Worm (Caenorhabditis elegans) whole organism, young adult: Measurements from ENCODE around the gene C16D9.9.
A peak's percentile ranks its signal among the peaks of the same experiment; 100 is the strongest.

Experiments
- B0035.1 ChIP-seq: sonication (generic microtip); optimal IDR thresholded peaks from 2 replicates; lab custom pipeline; 2016; ENCODE audit warnings: missing genetic modification characterization, mild to moderate bottlenecking, missing compliant biosample characterization, missing genotype, missing genetic modification reagents
- C06A6.2 ChIP-seq: fragments of 200-800 bp; sonication (Bioruptor generic); conservative IDR thresholded peaks from 2 replicates; pipeline ENCODE4 v1.3.6; 2022; ENCODE audit warnings: missing genetic modification characterization, missing compliant biosample characterization
- F10E7.11 ChIP-seq: sonication (generic microtip); optimal IDR thresholded peaks from 2 replicates; lab custom pipeline; 2017; ENCODE audit warnings: mild to moderate bottlenecking, missing genetic modification characterization, moderate library complexity, missing compliant biosample characterization
- F22D6.2 ChIP-seq: sonication (generic microtip); optimal IDR thresholded peaks from 2 replicates; lab custom pipeline; 2016; ENCODE audit warnings: mild to moderate bottlenecking, missing genetic modification characterization, missing compliant biosample characterization
- F49E8.2 ChIP-seq: sonication (generic microtip); optimal IDR thresholded peaks from 3 replicates; lab custom pipeline; 2017; ENCODE audit warnings: missing genetic modification characterization, mild to moderate bottlenecking, missing compliant biosample characterization, antibody characterized with exemption, moderate library complexity; ENCODE audit not compliant: insufficient read depth
- F55B11.4 ChIP-seq: sonication (generic microtip); optimal IDR thresholded peaks from 2 replicates; lab custom pipeline; 2016; ENCODE audit warnings: missing compliant biosample characterization, missing genetic modification characterization, borderline replicate concordance; ENCODE audit not compliant: insufficient read depth
- F57A8.1 ChIP-seq: fragments of 200-800 bp; sonication (Bioruptor generic); optimal IDR thresholded peaks from 2 replicates; lab custom pipeline; 2018; ENCODE audit warnings: mild to moderate bottlenecking, missing genetic modification characterization, moderate library complexity, missing compliant biosample characterization
- T26A5.8 ChIP-seq: sonication (generic microtip); optimal IDR thresholded peaks from 2 replicates; lab custom pipeline; 2016; ENCODE audit warnings: missing genetic modification characterization, missing compliant biosample characterization
- Y53F4B.3 ChIP-seq: fragments of 200-800 bp; sonication (Bioruptor generic); IDR thresholded peaks from 2 replicates; pipeline ENCODE4 v1.3.6; 2022; ENCODE audit warnings: missing genetic modification reagents, missing genetic modification characterization, missing compliant biosample characterization
- Y53G8AR.9 ChIP-seq: fragments of 200-800 bp; sonication (Bioruptor generic); conservative IDR thresholded peaks from 2 replicates; pipeline ENCODE4 v1.3.6; 2022; ENCODE audit warnings: missing genetic modification reagents, missing genetic modification characterization, missing compliant biosample characterization
- Y56A3A.18 ChIP-seq: fragments of 200-800 bp; sonication (Bioruptor generic); IDR thresholded peaks from 2 replicates; pipeline ENCODE4 v1.3.6; 2022; ENCODE audit warnings: missing genetic modification reagents, missing genetic modification characterization, missing compliant biosample characterization
- Y67H2A.10 ChIP-seq: fragments of 200-800 bp; sonication (Bioruptor generic); conservative IDR thresholded peaks from 2 replicates; pipeline ENCODE4 v1.3.6; 2022; ENCODE audit warnings: missing genetic modification reagents, missing genetic modification characterization, missing compliant biosample characterization
- akir-1 ChIP-seq: fragments of 200-800 bp; sonication (Bioruptor generic); optimal IDR thresholded peaks from 2 replicates; lab custom pipeline; 2018; ENCODE audit warnings: mild to moderate bottlenecking, missing genetic modification characterization, moderate library complexity, missing compliant biosample characterization
- attf-5 ChIP-seq: fragments of 200-800 bp; sonication (Bioruptor generic); optimal IDR thresholded peaks from 2 replicates; lab custom pipeline; 2018; ENCODE audit warnings: mild to moderate bottlenecking, missing genetic modification characterization, missing compliant biosample characterization
- attf-6 ChIP-seq: fragments of 200-800 bp; sonication (Bioruptor generic); IDR thresholded peaks from 2 replicates; pipeline ENCODE4 v1.3.6; 2022; ENCODE audit warnings: missing genetic modification reagents, missing genetic modification characterization, missing compliant biosample characterization
- ccch-3 ChIP-seq: fragments of 200-800 bp; sonication (Bioruptor generic); optimal IDR thresholded peaks from 2 replicates; lab custom pipeline; 2018; ENCODE audit warnings: mild to moderate bottlenecking, missing genetic modification characterization, missing compliant biosample characterization
- cebp-1 ChIP-seq, 2 experiments: fragments of 200-800 bp in 1 of 2; sonication (Bioruptor generic) in 1 of 2; sonication (generic microtip) in 1 of 2; IDR thresholded peaks in 1 of 2; optimal IDR thresholded peaks in 1 of 2; 2 replicates each; pipeline versions ENCODE4 v1.3.6 to Lab custom; 2017 to 2022; ENCODE audit warnings: missing compliant biosample characterization in 2 of 2, missing genetic modification characterization in 2 of 2, mild to moderate bottlenecking in 1 of 2, missing genetic modification reagents in 1 of 2, moderate library complexity in 1 of 2
- ceh-100 ChIP-seq: fragments of 200-800 bp; sonication (Bioruptor generic); IDR thresholded peaks from 2 replicates; pipeline ENCODE4 v1.3.6; 2022; ENCODE audit warnings: missing genetic modification reagents, missing genetic modification characterization, missing compliant biosample characterization
- ceh-58 ChIP-seq: fragments of 200-800 bp; sonication (Bioruptor generic); IDR thresholded peaks from 2 replicates; pipeline ENCODE4 v1.3.6; 2022; ENCODE audit warnings: missing genetic modification characterization, missing compliant biosample characterization
- ceh-79 ChIP-seq: sonication (generic microtip); optimal IDR thresholded peaks from 2 replicates; lab custom pipeline; 2017; ENCODE audit warnings: mild to moderate bottlenecking, missing genetic modification characterization, missing compliant biosample characterization
- chd-7 ChIP-seq: sonication (generic microtip); optimal IDR thresholded peaks from 2 replicates; lab custom pipeline; 2016; ENCODE audit warnings: mild to moderate bottlenecking, missing genetic modification characterization, moderate library complexity, missing compliant biosample characterization
- dpl-1 ChIP-seq: fragments of 150-350 bp; optimal IDR thresholded peaks from 2 replicates; lab custom pipeline; 2014; ENCODE audit warnings: missing biosample characterization, missing genetic modification reagents, missing genetic modification characterization
- ekl-4 ChIP-seq: fragments of 200-800 bp; sonication (Bioruptor generic); IDR thresholded peaks from 2 replicates; pipeline ENCODE4 v1.3.6; 2022; ENCODE audit warnings: missing genetic modification reagents, missing genetic modification characterization, missing compliant biosample characterization
- ets-4 ChIP-seq: fragments of 200-800 bp; sonication (Bioruptor generic); optimal IDR thresholded peaks from 2 replicates; lab custom pipeline; 2018; ENCODE audit warnings: mild to moderate bottlenecking, missing genetic modification characterization, missing compliant biosample characterization
- gei-17 ChIP-seq: fragments of 200-800 bp; sonication (Bioruptor generic); optimal IDR thresholded peaks from 2 replicates; lab custom pipeline; 2018; ENCODE audit warnings: mild to moderate bottlenecking, missing genetic modification characterization, missing compliant biosample characterization
- him-1 ChIP-seq: sonication (generic microtip); optimal IDR thresholded peaks from 2 replicates; lab custom pipeline; 2016; ENCODE audit warnings: missing genotype, missing genetic modification reagents, missing genetic modification characterization, missing compliant biosample characterization
- hlh-12 ChIP-seq: sonication (generic microtip); optimal IDR thresholded peaks from 2 replicates; lab custom pipeline; 2016; ENCODE audit warnings: missing genetic modification characterization, missing compliant biosample characterization
- hmg-20 ChIP-seq: fragments of 200-800 bp; sonication (Bioruptor generic); IDR thresholded peaks from 2 replicates; pipeline ENCODE4 v1.3.6; 2022; ENCODE audit warnings: missing genetic modification reagents, missing genetic modification characterization, missing compliant biosample characterization
- hsf-1 ChIP-seq: fragments of 200-800 bp; sonication (Bioruptor generic); IDR thresholded peaks from 2 replicates; pipeline ENCODE4 v1.3.6; 2022; ENCODE audit warnings: missing genetic modification reagents, missing genetic modification characterization, missing compliant biosample characterization
- lin-40 ChIP-seq: sonication (generic microtip); optimal IDR thresholded peaks from 2 replicates; lab custom pipeline; 2016; ENCODE audit warnings: missing genetic modification characterization, mild to moderate bottlenecking, missing compliant biosample characterization, missing genotype, missing genetic modification reagents
- lsy-27 ChIP-seq: sonication (generic microtip); optimal IDR thresholded peaks from 2 replicates; lab custom pipeline; 2017; ENCODE audit warnings: missing genetic modification characterization, mild to moderate bottlenecking, missing compliant biosample characterization, antibody characterized with exemption, missing genotype, borderline replicate concordance; ENCODE audit not compliant: insufficient read depth
- madf-3 ChIP-seq: fragments of 200-800 bp; sonication (Bioruptor generic); IDR thresholded peaks from 2 replicates; pipeline ENCODE4 v1.3.6; 2022; ENCODE audit warnings: missing genetic modification reagents, missing genetic modification characterization, missing compliant biosample characterization
- madf-6 ChIP-seq: fragments of 200-800 bp; sonication (Bioruptor generic); IDR thresholded peaks from 2 replicates; pipeline ENCODE4 v1.3.6; 2022; ENCODE audit warnings: missing genetic modification reagents, missing genetic modification characterization, missing compliant biosample characterization
- madf-8 ChIP-seq: fragments of 200-800 bp; sonication (Bioruptor generic); conservative IDR thresholded peaks from 2 replicates; pipeline ENCODE4 v1.3.6; 2022; ENCODE audit warnings: missing genetic modification reagents, missing genetic modification characterization, missing compliant biosample characterization
- mel-28 ChIP-seq: sonication (generic microtip); optimal IDR thresholded peaks from 2 replicates; lab custom pipeline; 2016; ENCODE audit warnings: borderline replicate concordance, mild to moderate bottlenecking, missing genetic modification characterization, missing compliant biosample characterization
- mes-4 ChIP-seq: sonication (generic microtip); optimal IDR thresholded peaks from 2 replicates; lab custom pipeline; 2016; ENCODE audit warnings: missing genotype, missing genetic modification characterization, missing compliant biosample characterization
- nfya-2 ChIP-seq: fragments of 200-800 bp; sonication (Bioruptor generic); IDR thresholded peaks from 2 replicates; pipeline ENCODE4 v1.3.6; 2022; ENCODE audit warnings: missing genetic modification reagents, missing genetic modification characterization, missing compliant biosample characterization
- nfyb-1 ChIP-seq: fragments of 200-800 bp; sonication (Bioruptor generic); IDR thresholded peaks from 2 replicates; pipeline ENCODE4 v1.3.6; 2022; ENCODE audit warnings: missing genetic modification reagents, missing genetic modification characterization, missing compliant biosample characterization
- nhr-90 ChIP-seq: sonication (generic microtip); optimal IDR thresholded peaks from 2 replicates; lab custom pipeline; 2016; ENCODE audit warnings: missing genotype, mild to moderate bottlenecking, missing genetic modification characterization, missing compliant biosample characterization
- pbrm-1 ChIP-seq: fragments of 200-800 bp; sonication (Bioruptor generic); IDR thresholded peaks from 2 replicates; pipeline ENCODE4 v1.3.6; 2022; ENCODE audit warnings: missing genetic modification reagents, missing genetic modification characterization, missing compliant biosample characterization
- sdz-38 ChIP-seq: sonication (generic microtip); optimal IDR thresholded peaks from 2 replicates; lab custom pipeline; 2016; ENCODE audit warnings: missing genotype, missing genetic modification characterization, missing compliant biosample characterization
- snpc-1.1 ChIP-seq: sonication (generic microtip); optimal IDR thresholded peaks from 2 replicates; lab custom pipeline; 2017; ENCODE audit warnings: missing genetic modification characterization, mild to moderate bottlenecking, missing compliant biosample characterization, antibody characterized with exemption, moderate library complexity, missing genotype, missing genetic modification reagents; ENCODE audit not compliant: insufficient read depth
- sptf-2 ChIP-seq: fragments of 200-800 bp; sonication (Bioruptor generic); optimal IDR thresholded peaks from 2 replicates; lab custom pipeline; 2018; ENCODE audit warnings: mild to moderate bottlenecking, missing genetic modification characterization, missing compliant biosample characterization
- tbx-9 ChIP-seq: sonication (generic microtip); optimal IDR thresholded peaks from 2 replicates; lab custom pipeline; 2016; ENCODE audit warnings: borderline replicate concordance, missing genetic modification characterization, inconsistent platforms, missing compliant biosample characterization
- unc-130 ChIP-seq: sonication (generic microtip); optimal IDR thresholded peaks from 2 replicates; lab custom pipeline; 2016; ENCODE audit warnings: missing genetic modification reagents, missing genetic modification characterization, missing compliant biosample characterization
- unc-62 ChIP-seq: fragments of 150-350 bp; optimal IDR thresholded peaks from 2 replicates; lab custom pipeline; 2014; ENCODE audit warnings: missing biosample characterization, missing genetic modification reagents, missing genetic modification characterization
- zfh-2 ChIP-seq: fragments of 200-800 bp; sonication (Bioruptor generic); conservative IDR thresholded peaks from 2 replicates; pipeline ENCODE4 v1.3.6; 2022; ENCODE audit warnings: missing genetic modification reagents, missing genetic modification characterization, missing compliant biosample characterization
- ztf-3 ChIP-seq: fragments of 200-800 bp; sonication (Bioruptor generic); optimal IDR thresholded peaks from 2 replicates; lab custom pipeline; 2018; ENCODE audit warnings: mild to moderate bottlenecking, missing genetic modification characterization, missing compliant biosample characterization

C16D9.9 gene

DNA sequence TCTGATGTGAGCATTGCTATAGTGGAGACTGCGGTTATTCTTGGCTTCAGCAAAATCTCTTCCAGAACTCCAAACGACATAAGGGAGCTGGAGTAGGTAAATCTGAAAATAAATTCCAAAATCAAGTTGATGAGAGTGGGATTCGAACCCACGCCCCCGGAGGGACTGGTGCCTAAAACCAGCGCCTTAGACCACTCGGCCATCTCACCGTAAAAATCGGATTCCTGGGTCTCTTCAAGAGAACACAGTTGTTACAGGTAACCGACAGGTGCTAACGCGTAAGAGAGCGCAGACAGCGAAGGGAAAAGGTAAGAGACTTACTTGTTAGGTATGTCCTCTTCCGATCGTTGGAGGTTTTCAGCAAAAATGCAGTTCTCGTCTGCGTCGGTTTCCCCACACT is 28.7 kb upstream of the C16D9.9 start (continued):
- TF ChIP-seq pbrm-1 (GFP tag; lab: Robert Waterston, UW) (peak; percentile 78; the same call in 1 of the 2 replicates), tbx-9 (tag; lab: Kevin White, UChicago) (no peak), ceh-100 (GFP tag; lab: Robert Waterston, UW) (0 out of 2 replicates have a peak, but pooled peaks have one; percentile 42), T26A5.8 (tag; lab: Kevin White, UChicago) (no peak), cebp-1 (GFP tag; IDR thresholded peaks at IDR 0.05; lab: Robert Waterston, UW) (no peak), cebp-1 (tag; optimal IDR thresholded peaks at IDR 0.05; lab: Kevin White, UChicago) (no peak), hsf-1 (GFP tag; lab: Robert Waterston, UW) (no peak), mel-28 (tag; lab: Kevin White, UChicago) (no peak), Y53F4B.3 (GFP tag; lab: Robert Waterston, UW) (no peak), snpc-1.1 (peak; percentile 14), F49E8.2 (tag; lab: Kevin White, UChicago) (no peak), C06A6.2 (GFP tag; lab: Robert Waterston, UW) (no peak), dpl-1 (no peak), sdz-38 (tag; lab: Kevin White, UChicago) (no peak), madf-8 (GFP tag; lab: Robert Waterston, UW) (no peak), nfya-2 (GFP tag; lab: Robert Waterston, UW) (no peak), chd-7 (tag; lab: Kevin White, UChicago) (no peak), F22D6.2 (tag; lab: Kevin White, UChicago) (no peak), ztf-3 (GFP tag; lab: Kevin White, UChicago) (no peak), lsy-27 (tag; lab: Kevin White, UChicago) (no peak), ekl-4 (no peak; the same call in 1 of the 2 replicates), him-1 (tag; lab: Kevin White, UChicago) (peak; percentile 76), B0035.1 (tag; lab: Kevin White, UChicago) (no peak), zfh-2 (GFP tag; lab: Robert Waterston, UW) (no peak), sptf-2 (GFP tag; lab: Kevin White, UChicago) (no peak), lin-40 (tag; lab: Kevin White, UChicago) (no peak), F55B11.4 (tag; lab: Kevin White, UChicago) (no peak), nhr-90 (tag; lab: Kevin White, UChicago) (peak; percentile 66), gei-17 (GFP tag; lab: Kevin White, UChicago) (no peak), unc-130 (GFP tag; lab: Kevin White, UChicago) (no peak), ets-4 (GFP tag; lab: Kevin White, UChicago) (no peak), Y67H2A.10 (GFP tag; lab: Robert Waterston, UW) (no peak), ceh-58 (GFP tag; lab: Robert Waterston, UW) (no peak), Y56A3A.18 (0 out of 2 replicates have a peak, but pooled peaks have one; percentile 36), hlh-12 (tag; lab: Kevin White, UChicago) (no peak), madf-6 (no peak; the same call in 1 of the 2 replicates), Y53G8AR.9 (GFP tag; lab: Robert Waterston, UW) (no peak), attf-5 (GFP tag; lab: Kevin White, UChicago) (no peak), akir-1 (GFP tag; lab: Kevin White, UChicago) (no peak), F10E7.11 (no peak), ccch-3 (GFP tag; lab: Kevin White, UChicago) (no peak), attf-6 (GFP tag; lab: Robert Waterston, UW) (0 out of 2 replicates have a peak, but pooled peaks have one; percentile 29), hmg-20 (no peak), unc-62 (GFP tag; lab: Kevin White, UChicago) (no peak), ceh-79 (tag; lab: Kevin White, UChicago) (no peak), mes-4 (tag; lab: Kevin White, UChicago) (no peak), nfyb-1 (GFP tag; lab: Robert Waterston, UW) (peak; percentile 72; the same call in 1 of the 2 replicates), F57A8.1 (GFP tag; lab: Kevin White, UChicago) (no peak), madf-3 (GFP tag; lab: Robert Waterston, UW) (0 out of 2 replicates have a peak, but pooled peaks have one; percentile 20)
